Worm (Caenorhabditis elegans) whole organism, midembryonic: ENCODE measurements around the gene srx-68.

Experiments used
- flt-1 ChIP-seq: fragments of 200-800 bp; sonication (Bioruptor generic); IDR thresholded peaks from 2 replicates; pipeline ENCODE4 v1.3.6; 2022; ENCODE audit warnings: missing genetic modification characterization, missing compliant biosample characterization
- ref-1 ChIP-seq: fragments of 200-800 bp; sonication (Bioruptor generic); conservative IDR thresholded peaks from 2 replicates; pipeline ENCODE4 v1.3.6; 2022; ENCODE audit warnings: missing genetic modification reagents, missing genetic modification characterization, missing compliant biosample characterization
- ztf-29 ChIP-seq: fragments of 200-800 bp; sonication (Bioruptor generic); IDR thresholded peaks from 2 replicates; pipeline ENCODE4 v1.3.6; 2022; ENCODE audit warnings: missing genetic modification reagents, missing genetic modification characterization, missing compliant biosample characterization

DNA sequence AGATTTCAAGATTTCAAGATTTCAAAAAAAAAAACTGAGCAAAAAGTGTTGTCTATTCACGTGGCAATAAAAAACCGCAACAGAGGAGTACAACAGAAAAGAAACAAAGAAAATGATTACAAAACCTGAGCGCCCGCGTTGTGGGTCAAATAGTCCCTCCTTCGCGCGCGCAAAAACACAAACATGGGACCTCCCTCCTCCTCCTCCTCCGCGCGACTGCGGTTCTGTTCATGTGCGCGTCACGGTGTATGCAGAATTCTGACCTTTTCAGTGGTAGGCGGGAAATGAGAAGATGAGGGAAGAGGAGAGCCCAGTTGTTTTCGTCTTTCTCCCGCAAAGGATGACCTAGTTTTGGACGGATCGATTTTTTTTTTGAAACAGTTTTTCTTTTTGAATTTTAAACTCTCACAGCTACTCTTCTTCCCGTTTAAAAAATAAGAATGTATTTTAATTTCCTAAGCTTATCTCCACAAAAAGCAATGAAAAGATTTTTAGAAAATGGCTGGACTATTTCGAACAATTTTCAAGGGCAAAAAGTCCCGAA lies 20.1 kb upstream of the srx-68 start, which contains the start of gene C17E7.4:
- TF ChIP-seq ztf-29 (GFP tag; lab: Robert Waterston, UW) (no peak), flt-1 (no peak), ref-1 (GFP tag; lab: Robert Waterston, UW) (no peak)
